Fruit fly (Drosophila melanogaster) whole organism, pupa: ENCODE measurements around the gene NPFR.

Experiments
- CG12605 ChIP-seq: fragments of 200-800 bp; sonication (Bioruptor generic); IDR thresholded peaks from 2 replicates; pipeline ENCODE4 v1.3.6; 2022; ENCODE audit warnings: missing biosample characterization, missing genetic modification characterization
- CG14655 ChIP-seq: fragments of 200-800 bp; sonication (Bioruptor generic); optimal IDR thresholded peaks from 3 replicates; lab custom pipeline; 2017; ENCODE audit warnings: mild to moderate bottlenecking, missing biosample characterization, missing genetic modification reagents, missing genetic modification characterization
- CG15710 ChIP-seq: fragments of 200-800 bp; sonication (Bioruptor generic); optimal IDR thresholded peaks from 2 replicates; lab custom pipeline; 2018; ENCODE audit warnings: missing biosample characterization, mild to moderate bottlenecking, missing genetic modification characterization, moderate library complexity
- CG17806 ChIP-seq: fragments of 200-800 bp; sonication (Bioruptor generic); optimal IDR thresholded peaks from 2 replicates; lab custom pipeline; 2018; ENCODE audit warnings: missing biosample characterization, mild to moderate bottlenecking, missing genetic modification characterization, moderate library complexity
- CG32121 ChIP-seq: fragments of 200-800 bp; sonication (Bioruptor generic); IDR thresholded peaks from 2 replicates; pipeline ENCODE4 v1.3.6; 2022; ENCODE audit warnings: missing biosample characterization, missing genetic modification characterization
- CG34367 ChIP-seq: fragments of 200-800 bp; sonication (Bioruptor generic); optimal IDR thresholded peaks from 2 replicates; lab custom pipeline; 2018; ENCODE audit warnings: missing biosample characterization, mild to moderate bottlenecking, missing genetic modification characterization
- CG4496 ChIP-seq: fragments of 200-800 bp; sonication (Bioruptor generic); IDR thresholded peaks from 3 replicates; pipeline ENCODE4 v1.3.6; 2022; ENCODE audit warnings: missing biosample characterization, missing genetic modification characterization
- CG8301 ChIP-seq: fragments of 200-800 bp; sonication (Bioruptor generic); optimal IDR thresholded peaks from 2 replicates; lab custom pipeline; 2018; ENCODE audit warnings: missing biosample characterization, mild to moderate bottlenecking, missing genetic modification characterization
- CG9948 ChIP-seq: fragments of 200-800 bp; sonication (Bioruptor generic); optimal IDR thresholded peaks from 2 replicates; lab custom pipeline; 2018; ENCODE audit warnings: missing biosample characterization, mild to moderate bottlenecking, missing genetic modification characterization, moderate library complexity
- D1 ChIP-seq: fragments of 200-800 bp; sonication (Bioruptor generic); optimal IDR thresholded peaks from 2 replicates; lab custom pipeline; 2018; ENCODE audit warnings: missing biosample characterization, mild to moderate bottlenecking, missing genetic modification characterization, moderate library complexity
- EcR ChIP-seq: fragments of 200-800 bp; sonication (Bioruptor generic); optimal IDR thresholded peaks from 3 replicates; lab custom pipeline; 2019; ENCODE audit warnings: missing biosample characterization, missing genetic modification characterization, mild to moderate bottlenecking, moderate library complexity, missing genetic modification reagents
- Pif1A ChIP-seq: fragments of 200-800 bp; sonication (Bioruptor generic); optimal IDR thresholded peaks from 3 replicates; lab custom pipeline; 2016; ENCODE audit warnings: missing biosample characterization, missing genetic modification characterization

dm6 chr3R:6173249-6173648, 13.9 kb upstream of the NPFR start, which contains the start of gene Osi1:
- no peak for TF ChIP-seq CG4496
- no peak for TF ChIP-seq CG34367
- no peak for TF ChIP-seq Pif1A
- no peak for TF ChIP-seq CG9948 (tag; lab: Kevin White, UChicago)
- TF ChIP-seq CG15710 (tag; lab: Kevin White, UChicago), result no peak
- no peak for TF ChIP-seq EcR (GFP tag; lab: Kevin White, UChicago)
- no peak for TF ChIP-seq CG32121
- no peak for TF ChIP-seq CG8301 (tag; lab: Kevin White, UChicago)
- TF ChIP-seq CG14655 (GFP tag; lab: Kevin White, UChicago), result no peak
- TF ChIP-seq CG17806 (tag; lab: Kevin White, UChicago), result no peak
- TF ChIP-seq CG12605 (GFP tag; lab: Robert Waterston, UW), result no peak
- no peak for TF ChIP-seq D1
